Fruit fly (Drosophila melanogaster): Measurements from ENCODE around the gene CG13784.

CG13784 gene

DNA sequence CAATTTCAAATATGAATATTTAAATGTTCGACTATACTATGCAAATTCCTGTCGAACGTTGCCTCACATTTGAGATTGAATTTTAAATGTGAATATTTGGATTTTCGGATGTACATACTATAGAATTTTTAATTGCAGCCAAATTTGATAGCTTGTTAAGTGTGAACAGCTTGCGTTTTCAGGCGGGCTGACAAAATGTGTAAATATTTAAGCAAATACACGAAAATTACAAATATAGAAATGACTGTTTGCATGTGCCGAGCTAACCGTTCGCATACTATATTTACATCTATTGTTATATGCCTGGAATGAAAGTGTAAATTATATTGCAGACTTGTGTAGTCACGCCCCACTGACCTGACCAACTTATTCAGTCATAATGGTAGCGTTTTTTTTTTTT is 4.2 kb downstream of the CG13784 start (continued):
- TF ChIP-seq CG13894 (tag; optimal IDR thresholded peaks at IDR 0.05): no peak
- TF ChIP-seq Gsc (GFP tag; IDR thresholded peaks at IDR 0.05): no peak
- TF ChIP-seq CG12769 (tag; optimal IDR thresholded peaks at IDR 0.05): peak; percentile 21
- TF ChIP-seq Hmr (GFP tag; optimal IDR thresholded peaks at IDR 0.05): peak; percentile 41

DNA sequence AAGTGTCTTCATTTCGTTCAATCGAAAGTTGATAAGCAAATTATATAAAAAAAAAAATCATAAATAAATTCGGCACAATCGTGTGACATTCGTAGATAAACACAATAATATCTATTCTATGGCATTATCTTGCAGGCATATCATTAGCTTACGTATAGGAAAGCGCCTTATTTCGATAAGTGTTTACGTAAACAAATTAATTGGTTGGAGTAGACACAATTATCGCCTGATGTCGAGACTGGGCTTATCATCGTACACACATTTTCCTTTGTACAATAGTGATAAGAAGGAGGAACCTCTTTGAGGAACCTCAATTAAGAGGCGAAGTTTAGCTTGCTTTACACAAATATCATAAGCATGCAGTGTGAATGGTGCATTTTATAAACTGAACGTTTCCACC is 4.9 kb downstream of the CG13784 start:
- TF ChIP-seq sug (tag; optimal IDR thresholded peaks at IDR 0.05) (peak; percentile 33), sens (GFP tag) (peak; percentile 16), GATAe (GFP tag; conservative IDR thresholded peaks at IDR 0.05) (peak; percentile 21; the same call in 1 of the 2 replicates), CG8359 (GFP tag; optimal IDR thresholded peaks at IDR 0.05; ENCODE audit: borderline replicate concordance) (no peak), tio (GFP tag; optimal IDR thresholded peaks at IDR 0.05) (no peak), Optix (GFP tag; IDR thresholded peaks at IDR 0.05) (no peak), CG8290 (GFP tag; optimal IDR thresholded peaks at IDR 0.05) (no peak), CG8290 (tag; optimal IDR thresholded peaks at IDR 0.05) (peak in 1 of 2 experiments; percentile 2), CG2678 (tag; optimal IDR thresholded peaks at IDR 0.05) (peak; percentile 10), CG16813 (GFP tag; IDR thresholded peaks at IDR 0.05; ENCODE audit: partially characterized antibody) (no peak), CG2889 (GFP tag; IDR thresholded peaks at IDR 0.05) (no peak), CG2199 (GFP tag; IDR thresholded peaks at IDR 0.05) (peak; percentile 44; the same call in 1 of the 3 replicates), CG3281 (GFP tag; optimal IDR thresholded peaks at IDR 0.05) (peak; percentile 11), psq (GFP tag; optimal IDR thresholded peaks at IDR 0.05) (no peak), CG13624 (GFP tag; optimal IDR thresholded peaks at IDR 0.05) (no peak), mirr (GFP tag; optimal IDR thresholded peaks at IDR 0.05) (peak; percentile 98), grn (GFP tag; optimal IDR thresholded peaks at IDR 0.05) (peak; percentile 62), CG34376 (GFP tag; optimal IDR thresholded peaks at IDR 0.05) (peak; percentile 75), CG9817 (tag; optimal IDR thresholded peaks at IDR 0.05) (no peak), CG1024 (GFP tag; IDR thresholded peaks at IDR 0.05) (no peak), hkb (optimal IDR thresholded peaks at IDR 0.05) (no peak), hkb (GFP tag; IDR thresholded peaks at IDR 0.05) (0 out of 2 replicates have a peak, but pooled peaks have one; percentile 8), salm (tag; optimal IDR thresholded peaks at IDR 0.05) (peak; percentile 14), exex (tag; optimal IDR thresholded peaks at IDR 0.05) (peak; percentile 97), NfI (GFP tag; optimal IDR thresholded peaks at IDR 0.05) (no peak), Pdp1 (GFP tag; optimal IDR thresholded peaks at IDR 0.05) (peak in 1 of 2 experiments; percentile 65), Med (GFP tag) (peak; percentile 23)

- TF ChIP-seq sug (tag; optimal IDR thresholded peaks at IDR 0.05) (peak; percentile 25), CG14965 (GFP tag; optimal IDR thresholded peaks at IDR 0.05; ENCODE audit: borderline replicate concordance) (no peak), CG34376 (GFP tag; optimal IDR thresholded peaks at IDR 0.05) (peak; percentile 82), exex (tag; optimal IDR thresholded peaks at IDR 0.05) (peak; percentile 30), bab2 (GFP tag; optimal IDR thresholded peaks at IDR 0.05) (no peak), CG9727 (GFP tag; optimal IDR thresholded peaks at IDR 0.05) (no peak), fu2 (GFP tag; optimal IDR thresholded peaks at IDR 0.05) (no peak), grn (GFP tag; optimal IDR thresholded peaks at IDR 0.05) (peak; percentile 5), Deaf1 (tag; optimal IDR thresholded peaks at IDR 0.05) (peak; percentile 32), twi (tag; optimal IDR thresholded peaks at IDR 0.05) (no peak), Hr78 (GFP tag; optimal IDR thresholded peaks at IDR 0.05) (peak in 1 of 2 experiments; percentile 25), mirr (GFP tag; optimal IDR thresholded peaks at IDR 0.05) (peak; percentile 43), Pdp1 (GFP tag; optimal IDR thresholded peaks at IDR 0.05) (peak in 1 of 2 experiments; percentile 10)
Observed at dm6 chr2L:7213532-7213931, 6.3 kb downstream of the CG13784 start.

Measured in whole organism, embryonic.